Fruit fly (Drosophila melanogaster) whole organism, embryonic: ENCODE measurements around the gene CG9166.

ENCODE experiments used
- Ada2b ChIP-seq: fragments of 200-800 bp; sonication (Bioruptor generic); IDR thresholded peaks from 2 replicates; pipeline ENCODE4 v1.3.6; 2022; ENCODE audit warnings: missing biosample characterization, missing genetic modification characterization
- Atf3 ChIP-seq: fragments of 200-800 bp; sonication (Bioruptor generic); optimal IDR thresholded peaks from 3 replicates; lab custom pipeline; 2016; ENCODE audit warnings: missing biosample characterization, missing genetic modification characterization
- CG1024 ChIP-seq: fragments of 200-800 bp; sonication (Bioruptor generic); IDR thresholded peaks from 2 replicates; pipeline ENCODE4 v1.3.6; 2022; ENCODE audit warnings: missing biosample characterization, missing genetic modification characterization
- CG12659 ChIP-seq: fragments of 200-800 bp; sonication (Bioruptor generic); optimal IDR thresholded peaks from 3 replicates; lab custom pipeline; 2017; ENCODE audit warnings: mild to moderate bottlenecking, missing biosample characterization, missing genetic modification reagents, missing genetic modification characterization
- CG13424 ChIP-seq: fragments of 200-800 bp; sonication (Bioruptor generic); optimal IDR thresholded peaks from 2 replicates; lab custom pipeline; 2019; ENCODE audit warnings: missing biosample characterization, mild to moderate bottlenecking, missing genetic modification characterization, moderate library complexity
- CG1602 ChIP-seq: fragments of 200-800 bp; sonication (Bioruptor generic); optimal IDR thresholded peaks from 3 replicates; lab custom pipeline; 2016; ENCODE audit warnings: missing biosample characterization, missing genetic modification characterization
- CG1647 ChIP-seq: fragments of 200-800 bp; sonication (Bioruptor generic); optimal IDR thresholded peaks from 3 replicates; lab custom pipeline; 2016; ENCODE audit warnings: missing biosample characterization, missing genetic modification characterization
- CG17186 ChIP-seq: fragments of 200-800 bp; sonication (Bioruptor generic); optimal IDR thresholded peaks from 3 replicates; lab custom pipeline; 2017; ENCODE audit warnings: missing biosample characterization, missing genetic modification reagents, missing genetic modification characterization
- CG17359 ChIP-seq: fragments of 200-800 bp; sonication (Bioruptor generic); optimal IDR thresholded peaks from 3 replicates; lab custom pipeline; 2018; ENCODE audit warnings: missing biosample characterization, mild to moderate bottlenecking, missing genetic modification characterization, moderate library complexity
- CG32772 ChIP-seq: fragments of 200-800 bp; sonication (Bioruptor generic); IDR thresholded peaks from 2 replicates; pipeline ENCODE4 v1.3.6; 2022; ENCODE audit warnings: missing biosample characterization, missing genetic modification characterization
- CG3726 ChIP-seq: fragments of 200-800 bp; sonication (Bioruptor generic); IDR thresholded peaks from 3 replicates; pipeline ENCODE4, ENCODE4 v1.3.6; 2022; ENCODE audit warnings: missing biosample characterization, missing genetic modification characterization
- CG5180 ChIP-seq: fragments of 200-800 bp; sonication (Bioruptor generic); optimal IDR thresholded peaks from 3 replicates; lab custom pipeline; 2017; ENCODE audit warnings: missing biosample characterization, missing genetic modification characterization, mild to moderate bottlenecking, moderate library complexity, missing genetic modification reagents
- CG6654 ChIP-seq: fragments of 200-800 bp; sonication (Bioruptor generic); optimal IDR thresholded peaks from 2 replicates; lab custom pipeline; 2017; ENCODE audit warnings: missing biosample characterization, mild to moderate bottlenecking, missing genetic modification characterization
- CG7928 ChIP-seq: fragments of 200-800 bp; sonication (Bioruptor generic); optimal IDR thresholded peaks from 2 replicates; lab custom pipeline; 2017; ENCODE audit warnings: missing biosample characterization, mild to moderate bottlenecking, missing genetic modification characterization
- CG8478 ChIP-seq: fragments of >200 bp; optimal IDR thresholded peaks from 2 replicates; lab custom pipeline; 2018
- Dfd ChIP-seq, 2 experiments: fragments of >200 bp; optimal IDR thresholded peaks; 2 replicates each; lab custom pipeline; 2017; ENCODE audit warnings: missing biosample characterization in 2 of 2, missing genetic modification characterization in 2 of 2
- E2f1 ChIP-seq: fragments of 200-800 bp; sonication (Bioruptor generic); IDR thresholded peaks from 2 replicates; pipeline ENCODE4 v1.3.6; 2022; ENCODE audit warnings: missing biosample characterization, missing genetic modification characterization
- H15 ChIP-seq: fragments of 200-800 bp; sonication (Bioruptor generic); IDR thresholded peaks from 3 replicates; pipeline ENCODE4 v1.3.6; 2022; ENCODE audit warnings: missing biosample characterization, missing genetic modification characterization
- HLH4C ChIP-seq: fragments of 200-800 bp; sonication (Bioruptor generic); IDR thresholded peaks from 3 replicates; pipeline ENCODE4 v1.3.6; 2022; ENCODE audit warnings: missing biosample characterization, missing genetic modification characterization; ENCODE audit not compliant: partially characterized antibody
- HmgD ChIP-seq: fragments of 200-800 bp; sonication (Bioruptor generic); optimal IDR thresholded peaks from 3 replicates; lab custom pipeline; 2016; ENCODE audit warnings: missing biosample characterization, missing genetic modification characterization
- Hr39 ChIP-seq: fragments of >200 bp; optimal IDR thresholded peaks from 2 replicates; lab custom pipeline; 2017
- Hr51 ChIP-seq, 2 experiments: fragments of 200-800 bp; sonication (Bioruptor generic); optimal IDR thresholded peaks; 2 replicates in 1 of 2; 3 replicates in 1 of 2; lab custom pipeline; 2016 to 2018; ENCODE audit warnings: missing biosample characterization in 2 of 2, missing genetic modification characterization in 2 of 2, mild to moderate bottlenecking in 1 of 2, moderate library complexity in 1 of 2
- Lhr ChIP-seq: fragments of 200-800 bp; sonication (Bioruptor generic); optimal IDR thresholded peaks from 3 replicates; lab custom pipeline; 2017; ENCODE audit warnings: mild to moderate bottlenecking, missing biosample characterization, missing genetic modification reagents, missing genetic modification characterization
- MTF-1 ChIP-seq: fragments of 200-800 bp; sonication (Bioruptor generic); optimal IDR thresholded peaks from 2 replicates; lab custom pipeline; 2018; ENCODE audit warnings: missing biosample characterization, mild to moderate bottlenecking, missing genetic modification characterization, borderline replicate concordance
- Sry-β ChIP-seq: fragments of 200-800 bp; sonication (Bioruptor generic); optimal IDR thresholded peaks from 2 replicates; lab custom pipeline; 2018; ENCODE audit warnings: missing biosample characterization, mild to moderate bottlenecking, missing genetic modification characterization, moderate library complexity
- Tbp ChIP-seq: fragments of >200 bp; optimal IDR thresholded peaks from 2 replicates; lab custom pipeline; 2018; ENCODE audit warnings: missing biosample characterization, missing genetic modification characterization
- Usf ChIP-seq: fragments of 200-800 bp; sonication (Bioruptor generic); optimal IDR thresholded peaks from 2 replicates; lab custom pipeline; 2017; ENCODE audit warnings: missing genotype, missing biosample characterization, missing genetic modification characterization
- Vsx1 ChIP-seq: fragments of 200-800 bp; sonication (Bioruptor generic); optimal IDR thresholded peaks from 2 replicates; lab custom pipeline; 2017; ENCODE audit warnings: missing biosample characterization, mild to moderate bottlenecking, missing genetic modification characterization, missing genetic modification reagents
- br ChIP-seq: fragments of >200 bp; optimal IDR thresholded peaks from 2 replicates; lab custom pipeline; 2017
- bsh ChIP-seq, 2 experiments: fragments of 200-800 bp; sonication (Bioruptor generic); optimal IDR thresholded peaks; 2 replicates each; lab custom pipeline; 2017 to 2018; ENCODE audit warnings: mild to moderate bottlenecking in 2 of 2, missing biosample characterization in 2 of 2, missing genetic modification characterization in 2 of 2, moderate library complexity in 1 of 2
- caup ChIP-seq: fragments of 200-800 bp; sonication (Bioruptor generic); optimal IDR thresholded peaks from 3 replicates; lab custom pipeline; 2017; ENCODE audit warnings: missing biosample characterization, mild to moderate bottlenecking, missing genetic modification characterization, moderate library complexity; ENCODE audit not compliant: severe bottlenecking
- crp ChIP-seq, 2 experiments: fragments of 200-800 bp; sonication (Bioruptor generic); optimal IDR thresholded peaks; 2 replicates in 1 of 2; 3 replicates in 1 of 2; lab custom pipeline; 2017; ENCODE audit warnings: missing biosample characterization in 2 of 2, missing genetic modification characterization in 2 of 2, mild to moderate bottlenecking in 1 of 2, moderate library complexity in 1 of 2
- dimm ChIP-seq: fragments of 200-800 bp; sonication (Bioruptor generic); IDR thresholded peaks from 2 replicates; pipeline ENCODE4 v1.3.6; 2022; ENCODE audit warnings: missing biosample characterization, missing genetic modification characterization
- fu2 ChIP-seq: fragments of 200-800 bp; sonication (Bioruptor generic); optimal IDR thresholded peaks from 2 replicates; lab custom pipeline; 2016; ENCODE audit warnings: missing biosample characterization, missing genetic modification characterization
- ham ChIP-seq: fragments of 200-800 bp; sonication (Bioruptor generic); IDR thresholded peaks from 2 replicates; pipeline ENCODE4 v1.3.6; 2022; ENCODE audit warnings: missing biosample characterization, missing genetic modification characterization
- hkb ChIP-seq, 2 experiments: fragments of 200-800 bp in 1 of 2; fragments of >200 bp in 1 of 2; sonication (Bioruptor generic) in 1 of 2; IDR thresholded peaks in 1 of 2; optimal IDR thresholded peaks in 1 of 2; 2 replicates each; pipeline versions ENCODE4 v1.3.6 to Lab custom; 2017 to 2022; ENCODE audit warnings: missing biosample characterization in 1 of 2, missing genetic modification characterization in 1 of 2
- nau ChIP-seq: fragments of 200-800 bp; sonication (Bioruptor generic); optimal IDR thresholded peaks from 3 replicates; lab custom pipeline; 2017; ENCODE audit warnings: missing biosample characterization, mild to moderate bottlenecking, missing genetic modification characterization, missing genetic modification reagents
- nerfin-2 ChIP-seq: fragments of 200-800 bp; sonication (Bioruptor generic); IDR thresholded peaks from 2 replicates; pipeline ENCODE4 v1.3.6; 2022; ENCODE audit warnings: missing biosample characterization, missing genetic modification characterization; ENCODE audit not compliant: partially characterized antibody
- nmo ChIP-seq: fragments of 200-800 bp; sonication (Bioruptor generic); optimal IDR thresholded peaks from 2 replicates; lab custom pipeline; 2018; ENCODE audit warnings: missing biosample characterization, mild to moderate bottlenecking, missing genetic modification characterization, moderate library complexity
- pb ChIP-seq: fragments of 200-800 bp; sonication (Bioruptor generic); optimal IDR thresholded peaks from 3 replicates; lab custom pipeline; 2016; ENCODE audit warnings: missing biosample characterization, missing genetic modification characterization
- peb ChIP-seq: fragments of 200-800 bp; sonication (Bioruptor generic); IDR thresholded peaks from 2 replicates; pipeline ENCODE4 v1.3.6; 2022; ENCODE audit warnings: missing biosample characterization, missing genetic modification characterization
- pum ChIP-seq: fragments of 200-800 bp; sonication (Bioruptor generic); optimal IDR thresholded peaks from 2 replicates; lab custom pipeline; 2016; ENCODE audit warnings: missing biosample characterization, missing genetic modification characterization
- rib ChIP-seq: fragments of 200-800 bp; sonication (Bioruptor generic); IDR thresholded peaks from 2 replicates; pipeline ENCODE4 v1.3.6; 2022; ENCODE audit warnings: missing biosample characterization, missing genetic modification characterization
- row ChIP-seq: fragments of 200-800 bp; sonication (Bioruptor generic); IDR thresholded peaks from 3 replicates; pipeline ENCODE4 v1.3.6; 2022; ENCODE audit warnings: missing biosample characterization, missing genetic modification characterization
- slbo ChIP-seq: fragments of 200-800 bp; sonication (Bioruptor generic); IDR thresholded peaks from 2 replicates; pipeline ENCODE4 v1.3.6; 2022; ENCODE audit warnings: missing biosample characterization, missing genetic modification characterization
- stwl ChIP-seq: fragments of 200-800 bp; sonication (Bioruptor generic); optimal IDR thresholded peaks from 3 replicates; lab custom pipeline; 2018; ENCODE audit warnings: missing biosample characterization, mild to moderate bottlenecking, missing genetic modification characterization, moderate library complexity
- vfl ChIP-seq: fragments of 200-800 bp; sonication (Bioruptor generic); optimal IDR thresholded peaks from 2 replicates; lab custom pipeline; 2016; ENCODE audit warnings: missing biosample characterization, missing genetic modification characterization
- vnd ChIP-seq: fragments of 200-800 bp; sonication (Bioruptor generic); IDR thresholded peaks from 3 replicates; pipeline ENCODE4 v1.3.6; 2022; ENCODE audit warnings: missing biosample characterization, missing genetic modification characterization; ENCODE audit not compliant: partially characterized antibody
- yki ChIP-seq: fragments of >200 bp; optimal IDR thresholded peaks from 3 replicates; lab custom pipeline; 2018
- z ChIP-seq: fragments of 200-800 bp; sonication (Bioruptor generic); IDR thresholded peaks from 3 replicates; pipeline ENCODE4 v1.3.6; 2022; ENCODE audit warnings: missing biosample characterization, missing genetic modification characterization

Gene CG9166

DNA sequence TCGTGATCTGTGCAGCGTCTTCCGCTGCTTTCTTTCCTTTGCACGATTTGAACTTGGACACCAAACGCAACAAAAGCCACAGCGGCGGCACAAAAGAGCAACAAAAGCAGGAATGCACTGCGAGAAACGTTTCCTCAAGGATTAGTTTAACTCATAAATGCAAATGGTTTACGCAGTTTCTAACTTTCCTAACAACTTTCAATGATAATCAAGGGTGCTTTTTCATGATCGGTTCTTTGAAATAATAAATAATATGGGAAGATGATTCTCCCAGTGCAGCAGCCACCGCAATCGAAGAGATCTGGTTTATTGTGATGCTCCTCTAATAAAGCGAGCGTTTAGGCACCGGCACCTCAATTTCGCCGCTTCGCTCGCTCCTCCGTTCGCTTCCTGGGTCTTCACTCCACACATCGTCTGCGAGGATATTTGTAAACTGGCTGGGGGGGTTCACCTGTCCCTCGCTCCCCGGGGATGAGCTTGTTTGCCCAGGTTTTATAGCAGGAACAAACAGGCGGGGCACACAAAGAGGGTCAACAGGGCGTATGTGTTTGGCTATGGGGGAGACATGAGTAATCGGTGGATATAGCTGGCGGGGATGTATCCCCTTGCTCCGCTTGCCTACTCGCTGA lies 31.7 kb upstream of the CG9166 start (continued):
- TF ChIP-seq z (GFP tag; lab: Robert Waterston, UW), result 0 out of 3 replicates have a peak, but pooled peaks have one; percentile 17
- TF ChIP-seq caup (GFP tag; lab: Kevin White, UChicago), result peak; percentile 24
- peak; percentile 92 for TF ChIP-seq CG17359
- peak; percentile 73 for TF ChIP-seq CG5180 (GFP tag; lab: Kevin White, UChicago)
- TF ChIP-seq fu2 (GFP tag; lab: Kevin White, UChicago), result peak; percentile 8
- TF ChIP-seq ham (GFP tag; lab: Robert Waterston, UW), result no peak
- TF ChIP-seq HLH4C (GFP tag; lab: Robert Waterston, UW), result no peak
- TF ChIP-seq nmo (GFP tag; lab: Kevin White, UChicago), result peak; percentile 85
- TF ChIP-seq MTF-1, result peak; percentile 58
- TF ChIP-seq rib (GFP tag; lab: Robert Waterston, UW), result no peak
- TF ChIP-seq pb (GFP tag; lab: Kevin White, UChicago), result peak; percentile 54
- no peak for TF ChIP-seq Vsx1 (GFP tag; lab: Kevin White, UChicago)
- peak; percentile 81 for TF ChIP-seq CG13424 (tag; lab: Kevin White, UChicago)
- no peak for TF ChIP-seq Hr39
- TF ChIP-seq Ada2b (GFP tag; lab: Robert Waterston, UW), result peak; percentile 78
- peak; percentile 30; the same call in 2 of the 3 replicates for TF ChIP-seq CG3726 (GFP tag; lab: Robert Waterston, UW)
- no peak for TF ChIP-seq br
- no peak for TF ChIP-seq stwl (tag; lab: Kevin White, UChicago)
- no peak for TF ChIP-seq nerfin-2 (GFP tag; lab: Robert Waterston, UW)
- TF ChIP-seq CG6654, result peak; percentile 51
- TF ChIP-seq Dfd (GFP tag; optimal IDR thresholded peaks at IDR 0.05; lab: Kevin White, UChicago), result no peak
- peak; percentile 53 to 84 for TF ChIP-seq Hr51 (GFP tag; optimal IDR thresholded peaks at IDR 0.05; lab: Kevin White, UChicago)
- peak; percentile 60 for TF ChIP-seq CG1602 (GFP tag; lab: Kevin White, UChicago)
- no peak for TF ChIP-seq Tbp (GFP tag; lab: Kevin White, UChicago)
- peak; percentile 76 for TF ChIP-seq E2f1
- peak; percentile 48; the same call in 1 of the 2 replicates for TF ChIP-seq slbo (GFP tag; lab: Robert Waterston, UW)
- no peak for TF ChIP-seq nau (GFP tag; lab: Kevin White, UChicago)
- TF ChIP-seq CG1024 (GFP tag; lab: Robert Waterston, UW), result peak; percentile 78
- no peak for TF ChIP-seq vnd (GFP tag; lab: Robert Waterston, UW)
- no peak for TF ChIP-seq HmgD (GFP tag; lab: Kevin White, UChicago)
- no peak for TF ChIP-seq CG8478 (lab: Kevin White, UChicago)
- peak; percentile 74 for TF ChIP-seq CG12659 (GFP tag; lab: Kevin White, UChicago)
- peak in 1 of 2 experiments; percentile 23 for TF ChIP-seq crp (GFP tag; optimal IDR thresholded peaks at IDR 0.05; lab: Kevin White, UChicago)
- TF ChIP-seq Atf3 (GFP tag; lab: Kevin White, UChicago), result peak; percentile 76
- peak; percentile 86 for TF ChIP-seq CG32772
- TF ChIP-seq pum (GFP tag; lab: Kevin White, UChicago), result peak; percentile 69
- TF ChIP-seq CG1647 (GFP tag; lab: Kevin White, UChicago), result no peak
- TF ChIP-seq peb (GFP tag; lab: Robert Waterston, UW), result peak; percentile 60
- TF ChIP-seq hkb (optimal IDR thresholded peaks at IDR 0.05; lab: Kevin White, UChicago), result no peak
- peak; percentile 90 for TF ChIP-seq hkb (GFP tag; IDR thresholded peaks at IDR 0.05; lab: Robert Waterston, UW)
- peak; percentile 39 for TF ChIP-seq CG17186 (GFP tag; lab: Kevin White, UChicago)
- no peak for TF ChIP-seq CG7928
- TF ChIP-seq dimm (GFP tag; lab: Robert Waterston, UW), result peak; percentile 74
- no peak for TF ChIP-seq Usf
- TF ChIP-seq H15 (GFP tag; lab: Robert Waterston, UW), result peak; percentile 70
- TF ChIP-seq bsh (GFP tag; optimal IDR thresholded peaks at IDR 0.05; lab: Kevin White, UChicago), result peak; percentile 89 to 94
- peak; percentile 78 for TF ChIP-seq row (GFP tag; lab: Robert Waterston, UW)
- no peak for TF ChIP-seq yki (lab: Kevin White, UChicago)
- no peak for TF ChIP-seq vfl (GFP tag; lab: Kevin White, UChicago)
- TF ChIP-seq Lhr (GFP tag; lab: Kevin White, UChicago), result peak; percentile 48
- TF ChIP-seq Sry-β, result peak; percentile 24
